Fruit fly (Drosophila melanogaster) whole organism, embryonic: Measurements from ENCODE around the gene Arf4.

Source experiments
- CG10147 ChIP-seq: fragments of 200-800 bp; sonication (Bioruptor generic); optimal IDR thresholded peaks from 2 replicates; lab custom pipeline; 2019; ENCODE audit warnings: missing biosample characterization, mild to moderate bottlenecking, missing genetic modification characterization, moderate library complexity
- CG10274 ChIP-seq: fragments of 200-800 bp; sonication (Bioruptor generic); optimal IDR thresholded peaks from 3 replicates; lab custom pipeline; 2017; ENCODE audit warnings: missing biosample characterization, mild to moderate bottlenecking, missing genetic modification characterization
- CG10462 ChIP-seq: fragments of 200-800 bp; sonication (Bioruptor generic); optimal IDR thresholded peaks from 2 replicates; lab custom pipeline; 2016; ENCODE audit warnings: missing biosample characterization, missing genetic modification characterization
- CG11093 ChIP-seq: fragments of 200-800 bp; sonication (Bioruptor generic); IDR thresholded peaks from 3 replicates; pipeline ENCODE4 v1.3.6; 2022; ENCODE audit warnings: missing biosample characterization, missing genetic modification characterization
- CG12219 ChIP-seq: fragments of 200-800 bp; sonication (Bioruptor generic); optimal IDR thresholded peaks from 3 replicates; lab custom pipeline; 2018; ENCODE audit warnings: missing biosample characterization, mild to moderate bottlenecking, missing genetic modification characterization
- CG12299 ChIP-seq: fragments of 200-800 bp; sonication (Bioruptor generic); optimal IDR thresholded peaks from 2 replicates; lab custom pipeline; 2018; ENCODE audit warnings: missing biosample characterization, mild to moderate bottlenecking, missing genetic modification characterization
- CG13424 ChIP-seq: fragments of 200-800 bp; sonication (Bioruptor generic); optimal IDR thresholded peaks from 2 replicates; lab custom pipeline; 2019; ENCODE audit warnings: missing biosample characterization, mild to moderate bottlenecking, missing genetic modification characterization, moderate library complexity
- CG15011 ChIP-seq: fragments of 200-800 bp; sonication (Bioruptor generic); optimal IDR thresholded peaks from 3 replicates; lab custom pipeline; 2018; ENCODE audit warnings: missing biosample characterization, mild to moderate bottlenecking, missing genetic modification characterization
- CG1603 ChIP-seq: fragments of 200-800 bp; sonication (Bioruptor generic); optimal IDR thresholded peaks from 2 replicates; lab custom pipeline; 2019; ENCODE audit warnings: missing biosample characterization, mild to moderate bottlenecking, missing genetic modification characterization, moderate library complexity
- CG16813 ChIP-seq: fragments of 200-800 bp; sonication (Bioruptor generic); IDR thresholded peaks from 3 replicates; pipeline ENCODE4 v1.3.6; 2022; ENCODE audit warnings: missing biosample characterization, missing genetic modification characterization; ENCODE audit not compliant: partially characterized antibody
- CG17186 ChIP-seq: fragments of 200-800 bp; sonication (Bioruptor generic); optimal IDR thresholded peaks from 3 replicates; lab custom pipeline; 2017; ENCODE audit warnings: missing biosample characterization, missing genetic modification reagents, missing genetic modification characterization
- CG18476 ChIP-seq: fragments of 200-800 bp; sonication (Bioruptor generic); optimal IDR thresholded peaks from 2 replicates; lab custom pipeline; 2016; ENCODE audit warnings: missing biosample characterization, mild to moderate bottlenecking, missing genetic modification characterization
- CG2129 ChIP-seq: fragments of 200-800 bp; sonication (Bioruptor generic); IDR thresholded peaks from 2 replicates; pipeline ENCODE4 v1.3.6; 2022; ENCODE audit warnings: missing biosample characterization, missing genetic modification characterization; ENCODE audit not compliant: partially characterized antibody
- CG3995 ChIP-seq: fragments of 200-800 bp; sonication (Bioruptor generic); optimal IDR thresholded peaks from 3 replicates; lab custom pipeline; 2016; ENCODE audit warnings: missing biosample characterization, missing genetic modification characterization
- CG4617 ChIP-seq: fragments of 200-800 bp; sonication (Bioruptor generic); optimal IDR thresholded peaks from 3 replicates; lab custom pipeline; 2016; ENCODE audit warnings: missing biosample characterization, missing genetic modification characterization, borderline replicate concordance
- CG5953 ChIP-seq: fragments of 200-800 bp; sonication (Bioruptor generic); IDR thresholded peaks from 2 replicates; pipeline ENCODE4 v1.3.6; 2022; ENCODE audit warnings: missing biosample characterization, missing genetic modification characterization
- CG6689 ChIP-seq: fragments of 200-800 bp; sonication (Bioruptor generic); IDR thresholded peaks from 2 replicates; pipeline ENCODE4 v1.3.6; 2022; ENCODE audit warnings: missing biosample characterization, missing genetic modification characterization
- CG9797 ChIP-seq: fragments of 200-800 bp; sonication (Bioruptor generic); optimal IDR thresholded peaks from 3 replicates; lab custom pipeline; 2018; ENCODE audit warnings: missing biosample characterization, mild to moderate bottlenecking, missing genetic modification characterization
- D19B ChIP-seq: fragments of 200-800 bp; sonication (Bioruptor generic); optimal IDR thresholded peaks from 2 replicates; lab custom pipeline; 2017; ENCODE audit warnings: missing biosample characterization, mild to moderate bottlenecking, missing genetic modification characterization
- Fer2 ChIP-seq: fragments of 200-800 bp; sonication (Bioruptor generic); optimal IDR thresholded peaks from 2 replicates; lab custom pipeline; 2018; ENCODE audit warnings: missing biosample characterization, mild to moderate bottlenecking, missing genetic modification characterization, moderate library complexity
- GATAe ChIP-seq: fragments of 200-800 bp; sonication (Bioruptor generic); conservative IDR thresholded peaks from 2 replicates; pipeline ENCODE4 v1.3.6; 2022; ENCODE audit warnings: missing biosample characterization, missing genetic modification characterization
- HLH3B ChIP-seq: fragments of 200-800 bp; sonication (Bioruptor generic); IDR thresholded peaks from 2 replicates; pipeline ENCODE4 v1.3.6; 2022; ENCODE audit warnings: missing biosample characterization, missing genetic modification characterization
- HLH54F ChIP-seq: fragments of 200-800 bp; sonication (Bioruptor generic); optimal IDR thresholded peaks from 3 replicates; lab custom pipeline; 2016; ENCODE audit warnings: missing biosample characterization, missing genetic modification characterization
- HmgD ChIP-seq: fragments of 200-800 bp; sonication (Bioruptor generic); optimal IDR thresholded peaks from 3 replicates; lab custom pipeline; 2016; ENCODE audit warnings: missing biosample characterization, missing genetic modification characterization
- Ptx1 ChIP-seq: fragments of 200-800 bp; sonication (Bioruptor generic); IDR thresholded peaks from 2 replicates; pipeline ENCODE4 v1.3.6; 2022; ENCODE audit warnings: missing biosample characterization, missing genetic modification characterization
- Sox100B ChIP-seq: fragments of 200-800 bp; sonication (Bioruptor generic); optimal IDR thresholded peaks from 3 replicates; lab custom pipeline; 2018; ENCODE audit warnings: missing biosample characterization, mild to moderate bottlenecking, missing genetic modification characterization
- al ChIP-seq: fragments of 200-800 bp; sonication (Bioruptor generic); IDR thresholded peaks from 2 replicates; pipeline ENCODE4 v1.3.6; 2022; ENCODE audit warnings: missing biosample characterization, missing genetic modification characterization
- ap ChIP-seq: fragments of 200-800 bp; sonication (Bioruptor generic); IDR thresholded peaks from 2 replicates; pipeline ENCODE4 v1.3.6; 2022; ENCODE audit warnings: missing biosample characterization, missing genetic modification characterization
- bcd ChIP-seq: fragments of 200-800 bp; sonication (Bioruptor generic); optimal IDR thresholded peaks from 2 replicates; lab custom pipeline; 2017; ENCODE audit warnings: missing biosample characterization, mild to moderate bottlenecking, missing genetic modification characterization
- fu2 ChIP-seq: fragments of 200-800 bp; sonication (Bioruptor generic); optimal IDR thresholded peaks from 2 replicates; lab custom pipeline; 2016; ENCODE audit warnings: missing biosample characterization, missing genetic modification characterization
- gem ChIP-seq: fragments of 200-800 bp; sonication (Bioruptor generic); optimal IDR thresholded peaks from 2 replicates; lab custom pipeline; 2019; ENCODE audit warnings: missing biosample characterization, mild to moderate bottlenecking, missing genetic modification characterization, moderate library complexity
- insv ChIP-seq, 2 experiments: fragments of 200-800 bp; sonication (Bioruptor generic); optimal IDR thresholded peaks; 3 replicates each; lab custom pipeline; 2016 to 2018; ENCODE audit warnings: missing biosample characterization in 2 of 2, missing genetic modification characterization in 2 of 2
- kni ChIP-seq: fragments of 200-800 bp; sonication (Bioruptor generic); optimal IDR thresholded peaks from 3 replicates; lab custom pipeline; 2017; ENCODE audit warnings: mild to moderate bottlenecking, missing biosample characterization, missing genetic modification reagents, missing genetic modification characterization
- onecut ChIP-seq: fragments of 200-800 bp; sonication (Bioruptor generic); IDR thresholded peaks from 2 replicates; pipeline ENCODE4 v1.3.6; 2022; ENCODE audit warnings: missing biosample characterization, missing genetic modification characterization
- p53 ChIP-seq: fragments of 200-800 bp; sonication (Bioruptor generic); optimal IDR thresholded peaks from 2 replicates; lab custom pipeline; 2016; ENCODE audit warnings: missing biosample characterization, missing genetic modification characterization
- peb ChIP-seq: fragments of 200-800 bp; sonication (Bioruptor generic); IDR thresholded peaks from 2 replicates; pipeline ENCODE4 v1.3.6; 2022; ENCODE audit warnings: missing biosample characterization, missing genetic modification characterization
- prd ChIP-seq, 3 experiments: fragments of >200 bp in 2 of 3; fragments of 200-800 bp in 1 of 3; sonication (Bioruptor generic) in 1 of 3; optimal IDR thresholded peaks in 2 of 3; IDR thresholded peaks in 1 of 3; 2 replicates in 2 of 3; 3 replicates in 1 of 3; pipeline versions ENCODE4 v1.3.6 to Lab custom; 2017 to 2022; ENCODE audit warnings: missing biosample characterization in 1 of 3, missing genetic modification characterization in 1 of 3
- pros ChIP-seq: fragments of 200-800 bp; sonication (Bioruptor generic); optimal IDR thresholded peaks from 3 replicates; lab custom pipeline; 2019; ENCODE audit warnings: missing biosample characterization, mild to moderate bottlenecking, missing genetic modification characterization, moderate library complexity
- salm ChIP-seq: fragments of 200-800 bp; sonication (Bioruptor generic); optimal IDR thresholded peaks from 2 replicates; lab custom pipeline; 2018; ENCODE audit warnings: missing biosample characterization, mild to moderate bottlenecking, missing genetic modification characterization
- sim ChIP-seq: fragments of 200-800 bp; sonication (Bioruptor generic); IDR thresholded peaks from 2 replicates; pipeline ENCODE4 v1.3.6; 2022; ENCODE audit warnings: missing biosample characterization, missing genetic modification characterization
- sisA ChIP-seq: fragments of 200-800 bp; sonication (Bioruptor generic); IDR thresholded peaks from 2 replicates; pipeline ENCODE4 v1.3.6; 2022; ENCODE audit warnings: missing biosample characterization, missing genetic modification characterization
- so ChIP-seq: fragments of 200-800 bp; sonication (Bioruptor generic); IDR thresholded peaks from 3 replicates; pipeline ENCODE4 v1.3.6; 2022; ENCODE audit warnings: missing biosample characterization, missing genetic modification characterization
- ssp ChIP-seq: fragments of 200-800 bp; sonication (Bioruptor generic); IDR thresholded peaks from 2 replicates; pipeline ENCODE4 v1.3.6; 2022; ENCODE audit warnings: missing biosample characterization, missing genetic modification characterization
- tap ChIP-seq: fragments of 200-800 bp; optimal IDR thresholded peaks from 3 replicates; lab custom pipeline; 2019; ENCODE audit warnings: missing biosample characterization, mild to moderate bottlenecking, missing genetic modification characterization, moderate library complexity
- tin ChIP-seq: fragments of 200-800 bp; sonication (Bioruptor generic); optimal IDR thresholded peaks from 3 replicates; lab custom pipeline; 2016; ENCODE audit warnings: missing biosample characterization, missing genetic modification characterization
- tx ChIP-seq: fragments of 200-800 bp; sonication (Bioruptor generic); optimal IDR thresholded peaks from 2 replicates; lab custom pipeline; 2016; ENCODE audit warnings: missing biosample characterization, missing genetic modification characterization
- wdn ChIP-seq: fragments of 200-800 bp; sonication (Bioruptor generic); IDR thresholded peaks from 2 replicates; pipeline ENCODE4 v1.3.6; 2022; ENCODE audit warnings: missing biosample characterization, missing genetic modification characterization
- z ChIP-seq: fragments of 200-800 bp; sonication (Bioruptor generic); IDR thresholded peaks from 3 replicates; pipeline ENCODE4 v1.3.6; 2022; ENCODE audit warnings: missing biosample characterization, missing genetic modification characterization

The Arf4 gene

DNA sequence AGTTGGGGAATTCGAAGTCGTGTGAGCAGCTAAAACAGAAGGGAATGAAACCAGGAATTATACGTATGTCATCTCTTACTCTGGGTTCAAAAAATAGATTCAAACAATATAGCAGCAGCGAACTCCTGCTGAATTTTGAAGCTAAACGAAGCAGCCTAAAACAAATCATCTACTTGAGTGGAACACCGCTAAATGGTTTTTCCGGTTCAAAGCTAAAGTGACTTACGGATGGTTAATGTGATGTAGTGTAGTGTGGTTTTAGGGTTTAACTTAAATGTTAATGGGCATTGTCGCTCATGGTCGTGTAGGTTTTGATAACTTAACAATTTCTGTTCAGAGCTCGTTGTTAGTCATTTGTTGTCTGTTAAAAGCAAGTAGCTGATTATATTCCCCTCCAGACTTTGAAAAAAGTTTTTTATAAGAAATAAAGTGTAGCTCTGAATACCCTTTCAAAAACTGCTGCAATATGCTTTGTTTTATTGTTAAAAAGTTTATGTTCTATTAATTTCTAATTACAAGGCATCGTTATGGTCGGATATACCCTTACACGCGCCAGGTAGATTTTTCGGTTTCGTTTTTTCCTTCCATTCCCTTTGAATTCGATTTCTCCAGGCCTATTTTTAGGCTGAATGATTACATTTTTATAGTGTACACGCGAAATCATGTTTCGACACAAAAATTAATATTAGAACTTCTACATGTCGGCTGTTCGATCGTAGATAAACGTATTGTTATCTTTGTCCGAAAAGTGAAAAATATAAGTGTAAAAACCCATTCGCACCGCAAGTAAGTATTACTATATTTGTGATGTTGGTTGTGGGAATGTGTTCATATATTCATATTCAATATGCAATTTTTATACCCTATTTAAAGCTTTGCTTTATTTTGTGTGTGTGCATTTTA is 10.8 kb upstream of the Arf4 start (continued):
- TF ChIP-seq CG11093 (GFP tag; lab: Robert Waterston, UW) (no peak; the same call in 2 of the 3 replicates), HLH54F (GFP tag; lab: Kevin White, UChicago) (peak; percentile 94), p53 (GFP tag; lab: Kevin White, UChicago) (peak; percentile 85), CG12299 (peak; percentile 87), sisA (GFP tag; lab: Robert Waterston, UW) (no peak), CG5953 (no peak), prd (optimal IDR thresholded peaks at IDR 0.05; lab: Kevin White, UChicago) (no peak), prd (GFP tag; IDR thresholded peaks at IDR 0.05; lab: Robert Waterston, UW) (no peak; the same call in 2 of the 3 replicates), CG3995 (GFP tag; lab: Kevin White, UChicago) (peak; percentile 42), tin (GFP tag; lab: Kevin White, UChicago) (peak; percentile 90), so (GFP tag; lab: Robert Waterston, UW) (no peak), Sox100B (GFP tag; lab: Kevin White, UChicago) (peak; percentile 85), Fer2 (tag; lab: Kevin White, UChicago) (peak; percentile 60), gem (peak; percentile 98), bcd (GFP tag; lab: Kevin White, UChicago) (peak; percentile 73), CG10462 (GFP tag; lab: Kevin White, UChicago) (peak; percentile 90), GATAe (GFP tag; lab: Robert Waterston, UW) (no peak), CG17186 (GFP tag; lab: Kevin White, UChicago) (peak; percentile 47), CG12219 (GFP tag; lab: Kevin White, UChicago) (peak; percentile 89), CG15011 (GFP tag; lab: Kevin White, UChicago) (peak; percentile 69), pros (GFP tag; lab: Kevin White, UChicago) (no peak), wdn (GFP tag; lab: Robert Waterston, UW) (no peak; the same call in 1 of the 2 replicates), CG6689 (GFP tag; lab: Robert Waterston, UW) (no peak; the same call in 1 of the 2 replicates), fu2 (GFP tag; lab: Kevin White, UChicago) (peak; percentile 90), z (GFP tag; lab: Robert Waterston, UW) (no peak), sim (GFP tag; lab: Robert Waterston, UW) (no peak), Ptx1 (GFP tag; lab: Robert Waterston, UW) (no peak), CG2129 (GFP tag; lab: Robert Waterston, UW) (no peak), CG18476 (GFP tag; lab: Kevin White, UChicago) (peak; percentile 88), ap (GFP tag; lab: Robert Waterston, UW) (no peak; the same call in 1 of the 2 replicates), tx (GFP tag; lab: Kevin White, UChicago) (peak; percentile 93), CG10274 (GFP tag; lab: Kevin White, UChicago) (peak; percentile 75), kni (GFP tag; lab: Kevin White, UChicago) (no peak), tap (tag; lab: Kevin White, UChicago) (peak; percentile 89), CG10147 (peak; percentile 88), CG16813 (GFP tag; lab: Robert Waterston, UW) (no peak), CG4617 (peak; percentile 79), salm (peak; percentile 82), CG13424 (tag; lab: Kevin White, UChicago) (peak; percentile 92), al (GFP tag; lab: Robert Waterston, UW) (no peak; the same call in 1 of the 2 replicates), insv (GFP tag; optimal IDR thresholded peaks at IDR 0.05; lab: Kevin White, UChicago) (peak in 1 of 2 experiments; percentile 73), onecut (GFP tag; lab: Robert Waterston, UW) (peak; percentile 70), D19B (GFP tag; lab: Kevin White, UChicago) (peak; percentile 90), CG1603 (tag; lab: Kevin White, UChicago) (peak; percentile 81), peb (no peak; the same call in none of the 2 replicates), HmgD (GFP tag; lab: Kevin White, UChicago) (peak; percentile 80), HLH3B (GFP tag; lab: Robert Waterston, UW) (peak; percentile 92; the same call in 1 of the 2 replicates), ssp (GFP tag; lab: Robert Waterston, UW) (no peak; the same call in 1 of the 2 replicates), CG9797 (GFP tag; lab: Kevin White, UChicago) (no peak)
